Fruit fly (Drosophila melanogaster) whole organism, pupa: Measurements from ENCODE around the gene Ppi1.

Experiments used
- CG10348 ChIP-seq: fragments of 200-800 bp; sonication (Bioruptor generic); IDR thresholded peaks from 2 replicates; pipeline ENCODE4 v1.3.6; 2022; ENCODE audit warnings: missing biosample characterization, missing genetic modification characterization
- CG12605 ChIP-seq: fragments of 200-800 bp; sonication (Bioruptor generic); IDR thresholded peaks from 2 replicates; pipeline ENCODE4 v1.3.6; 2022; ENCODE audit warnings: missing biosample characterization, missing genetic modification characterization
- CG13204 ChIP-seq: fragments of 200-800 bp; sonication (Bioruptor generic); optimal IDR thresholded peaks from 2 replicates; lab custom pipeline; 2018; ENCODE audit warnings: missing biosample characterization, mild to moderate bottlenecking, missing genetic modification characterization, moderate library complexity
- CG14655 ChIP-seq: fragments of 200-800 bp; sonication (Bioruptor generic); optimal IDR thresholded peaks from 3 replicates; lab custom pipeline; 2017; ENCODE audit warnings: mild to moderate bottlenecking, missing biosample characterization, missing genetic modification reagents, missing genetic modification characterization
- CG15710 ChIP-seq: fragments of 200-800 bp; sonication (Bioruptor generic); optimal IDR thresholded peaks from 2 replicates; lab custom pipeline; 2018; ENCODE audit warnings: missing biosample characterization, mild to moderate bottlenecking, missing genetic modification characterization, moderate library complexity
- CG17806 ChIP-seq: fragments of 200-800 bp; sonication (Bioruptor generic); optimal IDR thresholded peaks from 2 replicates; lab custom pipeline; 2018; ENCODE audit warnings: missing biosample characterization, mild to moderate bottlenecking, missing genetic modification characterization, moderate library complexity
- CG32121 ChIP-seq: fragments of 200-800 bp; sonication (Bioruptor generic); IDR thresholded peaks from 2 replicates; pipeline ENCODE4 v1.3.6; 2022; ENCODE audit warnings: missing biosample characterization, missing genetic modification characterization
- CG34367 ChIP-seq: fragments of 200-800 bp; sonication (Bioruptor generic); optimal IDR thresholded peaks from 2 replicates; lab custom pipeline; 2018; ENCODE audit warnings: missing biosample characterization, mild to moderate bottlenecking, missing genetic modification characterization
- CG4496 ChIP-seq: fragments of 200-800 bp; sonication (Bioruptor generic); IDR thresholded peaks from 3 replicates; pipeline ENCODE4 v1.3.6; 2022; ENCODE audit warnings: missing biosample characterization, missing genetic modification characterization
- CG8159 ChIP-seq: fragments of 200-800 bp; sonication (Bioruptor generic); optimal IDR thresholded peaks from 3 replicates; lab custom pipeline; 2018; ENCODE audit warnings: missing biosample characterization, mild to moderate bottlenecking, missing genetic modification characterization, moderate library complexity
- CG8301 ChIP-seq: fragments of 200-800 bp; sonication (Bioruptor generic); optimal IDR thresholded peaks from 2 replicates; lab custom pipeline; 2018; ENCODE audit warnings: missing biosample characterization, mild to moderate bottlenecking, missing genetic modification characterization
- CG9948 ChIP-seq: fragments of 200-800 bp; sonication (Bioruptor generic); optimal IDR thresholded peaks from 2 replicates; lab custom pipeline; 2018; ENCODE audit warnings: missing biosample characterization, mild to moderate bottlenecking, missing genetic modification characterization, moderate library complexity
- D1 ChIP-seq: fragments of 200-800 bp; sonication (Bioruptor generic); optimal IDR thresholded peaks from 2 replicates; lab custom pipeline; 2018; ENCODE audit warnings: missing biosample characterization, mild to moderate bottlenecking, missing genetic modification characterization, moderate library complexity
- EcR ChIP-seq: fragments of 200-800 bp; sonication (Bioruptor generic); optimal IDR thresholded peaks from 3 replicates; lab custom pipeline; 2019; ENCODE audit warnings: missing biosample characterization, missing genetic modification characterization, mild to moderate bottlenecking, moderate library complexity, missing genetic modification reagents
- Ets98B ChIP-seq: fragments of 200-800 bp; sonication (Bioruptor generic); IDR thresholded peaks from 2 replicates; pipeline ENCODE4 v1.3.6; 2022; ENCODE audit warnings: missing biosample characterization, missing genetic modification characterization
- Pif1A ChIP-seq: fragments of 200-800 bp; sonication (Bioruptor generic); optimal IDR thresholded peaks from 3 replicates; lab custom pipeline; 2016; ENCODE audit warnings: missing biosample characterization, missing genetic modification characterization
- Pif1B ChIP-seq: fragments of 200-800 bp; sonication (Bioruptor generic); optimal IDR thresholded peaks from 3 replicates; lab custom pipeline; 2016; ENCODE audit warnings: missing biosample characterization, missing genetic modification characterization
- Snoo ChIP-seq: fragments of 200-800 bp; sonication (Bioruptor generic); optimal IDR thresholded peaks from 3 replicates; lab custom pipeline; 2017; ENCODE audit warnings: missing biosample characterization, mild to moderate bottlenecking, missing genetic modification characterization, inconsistent platforms
- fd96Ca ChIP-seq: fragments of 200-800 bp; sonication (Bioruptor generic); IDR thresholded peaks from 3 replicates; pipeline ENCODE4 v1.3.6; 2022; ENCODE audit warnings: missing biosample characterization, missing genetic modification characterization
- gl ChIP-seq: fragments of 200-800 bp; sonication (Bioruptor generic); optimal IDR thresholded peaks from 2 replicates; lab custom pipeline; 2018; ENCODE audit warnings: missing biosample characterization, mild to moderate bottlenecking, missing genetic modification characterization
- rn ChIP-seq: fragments of 200-800 bp; sonication (Bioruptor generic); IDR thresholded peaks from 2 replicates; pipeline ENCODE4 v1.3.6; 2022; ENCODE audit warnings: missing biosample characterization, missing genetic modification characterization

Ppi1 gene

dm6 chr3R:30129019-30129418, at the start of gene Ppi1:
Ppi1 (minus strand) TSS chr3R:30129119.
- TF ChIP-seq Snoo (tag; lab: Kevin White, UChicago) (no peak), CG8301 (tag; lab: Kevin White, UChicago) (no peak), fd96Ca (GFP tag; lab: Robert Waterston, UW) (no peak), Pif1A (no peak), CG17806 (tag; lab: Kevin White, UChicago) (no peak), CG34367 (tag; lab: Kevin White, UChicago) (no peak), CG8159 (tag; lab: Kevin White, UChicago) (no peak), Ets98B (GFP tag; lab: Robert Waterston, UW) (no peak), D1 (tag; lab: Kevin White, UChicago) (no peak), CG12605 (GFP tag; lab: Robert Waterston, UW) (no peak), CG13204 (no peak), EcR (no peak), CG10348 (GFP tag; lab: Robert Waterston, UW) (no peak), CG15710 (tag; lab: Kevin White, UChicago) (no peak), CG4496 (no peak), gl (tag; lab: Kevin White, UChicago) (no peak), CG14655 (GFP tag; lab: Kevin White, UChicago) (no peak)
- TF ChIP-seq, all 21 proteins: peak for 0

dm6 chr3R:30177494-30177893, 48.6 kb upstream of the Ppi1 start, which contains the start of the genes CG1983 and CG15530:
CG1983 (minus strand) TSS chr3R:30177700.
CG15530 (plus strand) TSS chr3R:30177877.
- no peak for TF ChIP-seq Pif1A
- no peak for TF ChIP-seq CG10348 (GFP tag; lab: Robert Waterston, UW)
- no peak for TF ChIP-seq CG4496
- no peak for TF ChIP-seq Snoo (tag; lab: Kevin White, UChicago)
- no peak for TF ChIP-seq CG8301 (tag; lab: Kevin White, UChicago)
- no peak for TF ChIP-seq CG8159 (tag; lab: Kevin White, UChicago)
- no peak for TF ChIP-seq Pif1B (GFP tag; lab: Kevin White, UChicago)
- TF ChIP-seq CG32121 (GFP tag; lab: Robert Waterston, UW), result no peak
- TF ChIP-seq CG14655 (GFP tag; lab: Kevin White, UChicago), result no peak
- no peak for TF ChIP-seq CG34367 (tag; lab: Kevin White, UChicago)
- no peak for TF ChIP-seq fd96Ca (GFP tag; lab: Robert Waterston, UW)
- no peak for TF ChIP-seq CG17806 (tag; lab: Kevin White, UChicago)
- TF ChIP-seq EcR, result no peak
- no peak for TF ChIP-seq CG9948

- TF ChIP-seq EcR (no peak), Snoo (tag; lab: Kevin White, UChicago) (no peak), CG12605 (GFP tag; lab: Robert Waterston, UW) (no peak), rn (GFP tag; lab: Robert Waterston, UW) (no peak), CG8159 (tag; lab: Kevin White, UChicago) (no peak), CG13204 (no peak), D1 (tag; lab: Kevin White, UChicago) (no peak), fd96Ca (GFP tag; lab: Robert Waterston, UW) (no peak), CG15710 (tag; lab: Kevin White, UChicago) (no peak), CG32121 (GFP tag; lab: Robert Waterston, UW) (no peak), gl (tag; lab: Kevin White, UChicago) (no peak), CG4496 (no peak), Pif1B (GFP tag; lab: Kevin White, UChicago) (no peak), CG17806 (tag; lab: Kevin White, UChicago) (no peak), Ets98B (GFP tag; lab: Robert Waterston, UW) (no peak), CG8301 (tag; lab: Kevin White, UChicago) (no peak)
Observed at dm6 chr3R:30176314-30176713, 47.4 kb upstream of the Ppi1 start.

- TF ChIP-seq CG32121 (GFP tag; lab: Robert Waterston, UW), result no peak
Observed at dm6 chr3R:30175045-30175589, 46.2 kb upstream of the Ppi1 start.

- TF ChIP-seq gl (tag; lab: Kevin White, UChicago) (no peak), CG17806 (tag; lab: Kevin White, UChicago) (no peak), CG10348 (GFP tag; lab: Robert Waterston, UW) (no peak), Snoo (tag; lab: Kevin White, UChicago) (no peak), D1 (tag; lab: Kevin White, UChicago) (no peak), fd96Ca (GFP tag; lab: Robert Waterston, UW) (no peak), CG9948 (no peak), CG8159 (tag; lab: Kevin White, UChicago) (no peak), CG4496 (no peak), rn (GFP tag; lab: Robert Waterston, UW) (no peak), Ets98B (GFP tag; lab: Robert Waterston, UW) (no peak), CG8301 (tag; lab: Kevin White, UChicago) (no peak), CG13204 (no peak), EcR (no peak), Pif1A (no peak)
Observed at dm6 chr3R:30174160-30175002, 45.5 kb upstream of the Ppi1 start, which contains the start of gene Mlc2. Mlc2 (minus strand) TSS chr3R:30174551.
